Fruit fly (Drosophila melanogaster) S2 (cell line): ENCODE measurements around the gene Jon25Bi.

Experiments
- CG8478 ChIP-seq: fragments of >200 bp; optimal IDR thresholded peaks from 2 replicates; lab custom pipeline; 2018
- CTCF ChIP-seq, 2 experiments: fragments of >200 bp; optimal IDR thresholded peaks; 2 replicates each; lab custom pipeline; 2018

DNA sequence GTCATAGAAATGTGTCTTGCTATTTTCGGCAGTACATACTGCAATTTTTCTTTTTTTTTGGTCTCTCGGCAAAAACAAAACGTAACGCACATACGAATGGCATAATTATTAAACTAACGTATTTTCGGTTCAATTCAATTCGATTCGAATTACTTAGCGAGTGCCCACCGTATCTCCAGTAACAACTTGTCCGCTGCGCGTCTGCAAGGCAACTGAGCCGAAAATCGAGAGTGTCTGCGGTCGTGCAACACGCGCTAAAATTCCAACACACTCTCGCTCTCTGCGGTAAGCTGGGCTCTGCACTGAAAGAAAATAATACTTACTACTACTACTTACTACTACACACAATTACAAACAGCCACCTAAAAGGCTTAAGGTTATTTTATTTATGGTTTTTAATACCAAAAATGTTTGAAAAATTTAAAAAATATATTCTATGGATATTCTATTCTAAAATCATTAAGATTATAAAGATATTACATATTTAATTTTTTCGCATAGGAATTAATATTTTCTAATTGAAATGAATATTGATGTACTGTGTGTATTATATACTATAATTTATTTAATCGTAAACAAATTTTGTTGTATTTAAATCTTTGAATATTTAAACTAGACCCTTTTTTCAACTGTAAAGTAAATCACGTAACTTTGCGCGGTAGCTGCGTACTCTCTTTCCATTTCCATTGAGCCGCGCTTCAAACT lies 48.2 kb downstream of the Jon25Bi start, which contains the start of gene snsl:
- TF ChIP-seq CTCF (optimal IDR thresholded peaks at IDR 0.05; lab: Kevin White, UChicago) (no peak), CG8478 (lab: Kevin White, UChicago) (no peak)
